Fruit fly (Drosophila melanogaster) S2 (cell line): ENCODE measurements around the gene Rbfox1.

ENCODE experiments used
- CG8478 ChIP-seq: fragments of >200 bp; optimal IDR thresholded peaks from 2 replicates; lab custom pipeline; 2018
- CTCF ChIP-seq, 2 experiments: fragments of >200 bp; optimal IDR thresholded peaks; 2 replicates each; lab custom pipeline; 2018

Gene Rbfox1

dm6 chr3L:10481112-10481511 lies at the start of gene Rbfox1:
Gene Rbfox1, plus strand, starts transcription at chr3L:10481412.
- no peak for TF ChIP-seq CTCF (optimal IDR thresholded peaks at IDR 0.05; lab: Kevin White, UChicago)
- TF ChIP-seq CG8478 (lab: Kevin White, UChicago), result no peak

DNA sequence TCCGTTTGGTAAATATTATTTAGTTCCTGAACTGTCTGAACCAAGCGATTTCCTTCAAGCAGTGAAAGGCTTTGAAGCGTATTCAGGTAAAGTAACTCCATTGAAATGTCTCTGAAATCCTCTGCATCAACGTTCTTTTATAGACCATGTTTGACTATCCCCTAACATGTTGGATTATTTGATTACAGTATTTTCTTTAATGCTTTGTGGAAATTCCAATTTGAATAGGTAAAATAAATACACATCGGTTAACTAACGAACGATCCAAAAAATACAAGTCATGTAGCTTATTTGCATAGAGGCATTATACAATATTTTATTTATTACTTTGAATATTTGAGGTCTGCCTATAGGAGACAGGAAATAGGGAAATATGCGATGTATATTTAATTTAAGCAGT lies 49.3 kb upstream of the Rbfox1 start, which contains the start of gene Ir67b:
TSS of gene Ir67b (minus strand) at position 101 of the 400 bp plus-strand sequence.
- TF ChIP-seq CTCF (optimal IDR thresholded peaks at IDR 0.05; lab: Kevin White, UChicago) (no peak), CG8478 (lab: Kevin White, UChicago) (no peak)

DNA sequence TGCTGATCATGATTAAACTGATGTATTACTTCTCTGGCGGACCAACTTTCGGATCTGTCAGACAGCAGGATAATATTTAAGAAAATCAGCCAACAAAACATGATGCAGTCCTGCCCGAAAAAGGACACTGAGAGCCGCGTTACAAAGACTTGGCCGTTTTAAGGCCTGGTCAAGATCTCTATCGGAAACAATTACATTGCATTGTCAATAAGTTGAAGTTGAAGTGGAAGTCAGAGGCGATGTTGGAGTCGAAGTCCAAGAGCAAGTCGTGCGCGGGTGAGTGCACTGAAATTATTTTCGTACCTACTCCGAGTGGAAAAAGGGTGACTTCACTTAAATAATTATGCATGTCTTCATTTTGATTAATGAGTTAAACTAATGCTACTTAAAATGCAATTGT lies 47.2 kb upstream of the Rbfox1 start, which contains the start of gene Ir67c:
TSS of gene Ir67c (minus strand) at position 101 of the 400 bp plus-strand sequence.
- TF ChIP-seq CG8478 (lab: Kevin White, UChicago), result no peak
- no peak for TF ChIP-seq CTCF (optimal IDR thresholded peaks at IDR 0.05; lab: Kevin White, UChicago)

DNA sequence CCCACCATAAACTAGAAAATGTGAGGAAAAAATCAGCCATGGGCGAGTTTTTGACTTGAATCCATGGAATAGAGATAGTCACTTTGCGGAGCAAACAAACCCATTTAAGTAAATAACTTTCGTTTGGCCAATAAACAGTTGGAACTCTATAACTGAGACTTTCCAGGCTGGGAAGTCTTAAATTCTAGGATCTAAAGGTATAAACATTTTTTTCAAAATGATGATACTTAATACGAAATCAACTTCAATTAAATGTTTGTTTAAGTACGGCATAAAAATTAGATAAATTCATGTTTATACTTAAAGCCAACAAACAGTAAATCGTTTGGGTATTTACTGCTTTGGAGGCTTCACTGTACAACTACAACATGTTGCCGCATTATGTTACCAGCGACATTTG lies 41.3 kb upstream of the Rbfox1 start:
- TF ChIP-seq CTCF (optimal IDR thresholded peaks at IDR 0.05; lab: Kevin White, UChicago) (no peak), CG8478 (lab: Kevin White, UChicago) (no peak)

DNA sequence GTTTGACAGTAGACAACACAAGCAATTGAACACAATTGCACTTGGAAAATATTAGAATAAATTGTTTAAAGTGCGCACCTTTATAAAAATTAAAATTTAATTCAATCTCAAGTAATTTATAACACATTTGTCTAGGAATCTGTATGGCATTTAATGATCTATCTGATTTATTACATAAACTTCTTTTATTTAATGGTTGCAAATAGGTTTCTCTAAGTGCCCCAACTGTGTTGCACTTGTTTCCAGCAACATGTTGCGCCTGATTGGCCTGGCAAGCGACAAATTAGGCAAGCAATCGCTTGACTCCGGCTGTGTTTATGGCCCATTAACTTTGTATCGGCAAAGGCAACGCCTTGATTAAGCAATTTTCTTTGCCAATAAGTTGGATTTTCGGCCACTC lies 40.7 kb upstream of the Rbfox1 start:
- no peak for TF ChIP-seq CG8478 (lab: Kevin White, UChicago)
- TF ChIP-seq CTCF (optimal IDR thresholded peaks at IDR 0.05; lab: Kevin White, UChicago), result no peak

DNA sequence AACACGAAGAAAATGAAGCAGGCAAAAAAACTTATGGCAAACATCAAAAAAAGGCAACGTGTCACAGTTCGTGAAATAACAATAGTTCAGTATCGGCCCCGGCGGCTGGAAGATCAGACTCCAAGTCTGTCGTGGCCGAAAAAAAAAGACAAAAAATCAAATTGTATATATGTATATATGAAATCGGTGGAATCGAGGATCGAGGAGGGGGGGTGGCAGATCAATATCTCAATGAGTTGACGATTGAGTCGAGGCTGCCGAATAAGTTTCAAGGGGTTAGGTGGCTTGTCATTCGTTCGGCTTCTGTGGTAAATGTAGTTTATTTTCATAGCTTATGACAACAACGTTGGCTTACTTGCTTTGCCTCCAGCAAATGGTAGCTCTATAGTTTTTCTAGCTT lies 38.7 kb upstream of the Rbfox1 start:
- no peak for TF ChIP-seq CG8478 (lab: Kevin White, UChicago)
- no peak for TF ChIP-seq CTCF (optimal IDR thresholded peaks at IDR 0.05; lab: Kevin White, UChicago)

dm6 chr3L:10443958-10444357 lies 37.3 kb upstream of the Rbfox1 start:
- no peak for TF ChIP-seq CG8478 (lab: Kevin White, UChicago)
- TF ChIP-seq CTCF (optimal IDR thresholded peaks at IDR 0.05; lab: Kevin White, UChicago), result no peak

- TF ChIP-seq CTCF (optimal IDR thresholded peaks at IDR 0.05; lab: Kevin White, UChicago) (no peak), CG8478 (lab: Kevin White, UChicago) (no peak)
Observed at dm6 chr3L:10446998-10447397, 34.2 kb upstream of the Rbfox1 start.

DNA sequence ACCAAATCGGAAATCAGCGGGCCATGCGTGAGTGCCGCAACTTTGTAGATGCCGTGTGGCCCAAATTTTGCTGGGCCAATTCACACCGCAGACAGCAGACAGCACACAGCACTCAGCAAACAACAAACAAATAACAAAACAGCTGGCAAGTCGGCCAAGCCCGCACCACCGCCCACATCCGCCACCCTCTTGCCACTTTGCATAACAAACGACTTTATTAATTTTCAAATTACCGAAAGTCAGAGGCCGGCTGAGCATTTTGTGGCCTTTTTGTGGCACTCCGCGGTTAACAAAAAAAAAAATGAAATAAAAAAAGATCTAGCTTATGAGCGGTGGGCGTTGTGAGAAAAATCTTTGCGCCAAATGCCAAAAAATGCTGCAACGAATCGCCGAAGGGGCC lies 31.5 kb upstream of the Rbfox1 start:
- TF ChIP-seq CTCF (optimal IDR thresholded peaks at IDR 0.05; lab: Kevin White, UChicago) (no peak), CG8478 (lab: Kevin White, UChicago) (no peak)

- no peak for TF ChIP-seq CG8478 (lab: Kevin White, UChicago)
- no peak for TF ChIP-seq CTCF (optimal IDR thresholded peaks at IDR 0.05; lab: Kevin White, UChicago)
Observed at dm6 chr3L:10459076-10459475, 22.1 kb upstream of the Rbfox1 start.

- TF ChIP-seq CG8478 (lab: Kevin White, UChicago) (no peak), CTCF (optimal IDR thresholded peaks at IDR 0.05; lab: Kevin White, UChicago) (peak in 1 of 2 experiments; percentile 38)
Observed at dm6 chr3L:10463051-10463866, 18.0 kb upstream of the Rbfox1 start, which contains the start of the genes Gem3 and CG32061. Gene Gem3, minus strand, starts transcription at chr3L:10463101. Gene CG32061, plus strand, starts transcription at chr3L:10463816.

DNA sequence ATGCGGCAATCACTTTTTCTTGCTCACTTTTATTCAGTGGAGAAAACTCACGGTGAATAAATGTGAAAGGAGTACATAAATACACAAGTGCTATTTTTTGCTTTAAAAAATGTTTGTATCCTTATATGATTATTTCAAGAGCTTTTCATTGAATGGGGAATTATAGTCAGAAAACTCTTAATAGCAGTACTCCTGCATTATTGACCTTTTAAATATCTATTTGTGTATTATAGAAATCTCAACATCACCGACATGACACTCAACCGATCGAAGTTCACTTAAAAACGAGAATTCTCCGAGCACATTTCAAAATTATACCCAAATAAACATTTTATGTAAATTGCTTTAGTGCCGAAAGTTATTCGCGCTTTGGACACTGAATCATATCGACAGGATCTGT lies 16.3 kb upstream of the Rbfox1 start, which contains the start of gene S-Lap3:
TSS of gene S-Lap3 (plus strand) at position 301 of the 400 bp plus-strand sequence.
- no peak for TF ChIP-seq CG8478 (lab: Kevin White, UChicago)

DNA sequence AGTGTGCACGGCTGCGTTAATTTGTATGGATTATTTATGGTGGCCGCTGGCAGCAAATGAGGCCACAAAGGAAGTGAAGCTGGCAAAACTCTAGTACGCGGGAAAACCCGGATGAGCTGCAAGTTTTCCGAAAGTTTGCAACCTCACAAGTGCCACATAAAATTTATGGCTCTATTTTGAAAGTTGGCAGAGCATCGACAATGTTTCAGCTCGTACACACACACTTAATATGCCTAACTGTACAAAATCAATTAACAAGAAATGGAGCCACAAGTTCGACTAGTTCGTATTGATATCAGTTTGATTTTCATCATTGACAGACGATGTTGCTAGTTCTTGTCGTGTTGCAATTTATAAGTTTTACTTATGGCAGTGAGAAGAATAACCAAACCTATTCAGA lies 3.0 kb upstream of the Rbfox1 start, which contains the start of gene CG46430:
TSS of gene CG46430 (plus strand) at position 301 of the 400 bp plus-strand sequence.
- no peak for TF ChIP-seq CG8478 (lab: Kevin White, UChicago)
- no peak for TF ChIP-seq CTCF (optimal IDR thresholded peaks at IDR 0.05; lab: Kevin White, UChicago)

DNA sequence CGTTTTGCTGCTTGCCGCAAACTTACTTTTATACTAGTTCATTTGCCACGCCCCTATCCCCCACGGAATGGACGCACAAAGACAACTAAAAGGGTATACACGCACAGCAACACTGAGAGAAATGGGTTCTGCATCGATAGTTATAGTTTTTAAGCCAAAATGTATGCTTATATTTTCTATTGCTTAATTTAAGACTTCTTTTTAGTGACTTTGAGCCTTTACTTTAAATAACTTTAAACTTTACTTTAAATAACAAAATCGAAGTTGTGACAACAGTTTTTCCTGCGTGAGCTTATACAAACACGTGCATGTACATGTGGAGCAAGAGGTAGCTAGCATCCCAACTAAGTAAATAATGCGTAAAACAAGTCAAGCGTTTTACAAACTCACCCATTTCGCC lies 1.3 kb downstream of the Rbfox1 start:
- no peak for TF ChIP-seq CG8478 (lab: Kevin White, UChicago)

DNA sequence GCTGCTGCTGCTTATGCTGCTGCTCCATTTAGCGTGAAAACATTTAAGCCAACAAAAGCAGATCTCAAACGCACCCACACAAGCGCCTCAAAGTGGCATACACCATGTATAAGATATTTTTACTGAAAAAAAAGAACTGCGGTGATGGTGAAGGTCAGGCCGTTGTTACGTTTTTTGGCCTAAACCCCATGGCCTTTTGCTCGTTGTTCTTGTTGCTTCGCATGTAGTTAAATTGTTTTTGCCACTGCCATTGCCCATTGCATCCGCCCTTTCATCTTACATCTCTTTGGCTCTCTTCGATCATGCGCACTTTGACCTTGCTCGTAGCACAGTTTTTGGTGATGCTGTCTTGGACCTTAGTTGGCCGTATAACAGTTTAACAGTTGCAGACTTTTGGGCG lies 4.3 kb downstream of the Rbfox1 start:
- no peak for TF ChIP-seq CTCF (optimal IDR thresholded peaks at IDR 0.05; lab: Kevin White, UChicago)
- no peak for TF ChIP-seq CG8478 (lab: Kevin White, UChicago)

- no peak for TF ChIP-seq CG8478 (lab: Kevin White, UChicago)
- no peak for TF ChIP-seq CTCF (optimal IDR thresholded peaks at IDR 0.05; lab: Kevin White, UChicago)
Observed at dm6 chr3L:10490561-10490960, 9.3 kb downstream of the Rbfox1 start, which contains the start of gene S-Lap4. Gene S-Lap4, plus strand, starts transcription at chr3L:10490861.
